Comparison of ENCODE assay signal across 1 fruit fly cellular context in genomic region chr3L:9476829-9477228, dm6.
TF ChIP-seq lines count a peak whose summit lies in the region.

Gene Uch-L5 (minus strand): TSS chr3L:9476965.
Gene Jarid2 (plus strand): TSS chr3L:9477038.

TF ChIP-seq in whole organism, embryonic, 481 proteins besides CTCF, POLR2A, EP300 and RAD21 (continued from another document):
- no peak for TF ChIP-seq dati (GFP tag; IDR thresholded peaks at IDR 0.05; lab: Robert Waterston, UW)
- peak; percentile 85 for TF ChIP-seq CG15514 (GFP tag; optimal IDR thresholded peaks at IDR 0.05; lab: Kevin White, UChicago)
- TF ChIP-seq CG12744 (GFP tag; optimal IDR thresholded peaks at IDR 0.05; lab: Kevin White, UChicago), result peak; percentile 11
- peak; percentile 22 for TF ChIP-seq CG3407 (GFP tag; optimal IDR thresholded peaks at IDR 0.05; lab: Kevin White, UChicago)
- TF ChIP-seq Ptx1 (GFP tag; IDR thresholded peaks at IDR 0.05; lab: Robert Waterston, UW), result 0 out of 2 replicates have a peak, but pooled peaks have one; percentile 23
- TF ChIP-seq CG31388 (GFP tag; optimal IDR thresholded peaks at IDR 0.05; lab: Kevin White, UChicago), result no peak
TF ChIP-seq in whole organism, embryonic: peak in this region for 227.
